Fruit fly (Drosophila melanogaster) whole organism, pupa: ENCODE results near the gene CG33642.

Experiments used
- CG13204 ChIP-seq: fragments of 200-800 bp; sonication (Bioruptor generic); optimal IDR thresholded peaks from 2 replicates; lab custom pipeline; 2018; ENCODE audit warnings: missing biosample characterization, mild to moderate bottlenecking, missing genetic modification characterization, moderate library complexity
- Pif1A ChIP-seq: fragments of 200-800 bp; sonication (Bioruptor generic); optimal IDR thresholded peaks from 3 replicates; lab custom pipeline; 2016; ENCODE audit warnings: missing biosample characterization, missing genetic modification characterization
- Snoo ChIP-seq: fragments of 200-800 bp; sonication (Bioruptor generic); optimal IDR thresholded peaks from 3 replicates; lab custom pipeline; 2017; ENCODE audit warnings: missing biosample characterization, mild to moderate bottlenecking, missing genetic modification characterization, inconsistent platforms

DNA sequence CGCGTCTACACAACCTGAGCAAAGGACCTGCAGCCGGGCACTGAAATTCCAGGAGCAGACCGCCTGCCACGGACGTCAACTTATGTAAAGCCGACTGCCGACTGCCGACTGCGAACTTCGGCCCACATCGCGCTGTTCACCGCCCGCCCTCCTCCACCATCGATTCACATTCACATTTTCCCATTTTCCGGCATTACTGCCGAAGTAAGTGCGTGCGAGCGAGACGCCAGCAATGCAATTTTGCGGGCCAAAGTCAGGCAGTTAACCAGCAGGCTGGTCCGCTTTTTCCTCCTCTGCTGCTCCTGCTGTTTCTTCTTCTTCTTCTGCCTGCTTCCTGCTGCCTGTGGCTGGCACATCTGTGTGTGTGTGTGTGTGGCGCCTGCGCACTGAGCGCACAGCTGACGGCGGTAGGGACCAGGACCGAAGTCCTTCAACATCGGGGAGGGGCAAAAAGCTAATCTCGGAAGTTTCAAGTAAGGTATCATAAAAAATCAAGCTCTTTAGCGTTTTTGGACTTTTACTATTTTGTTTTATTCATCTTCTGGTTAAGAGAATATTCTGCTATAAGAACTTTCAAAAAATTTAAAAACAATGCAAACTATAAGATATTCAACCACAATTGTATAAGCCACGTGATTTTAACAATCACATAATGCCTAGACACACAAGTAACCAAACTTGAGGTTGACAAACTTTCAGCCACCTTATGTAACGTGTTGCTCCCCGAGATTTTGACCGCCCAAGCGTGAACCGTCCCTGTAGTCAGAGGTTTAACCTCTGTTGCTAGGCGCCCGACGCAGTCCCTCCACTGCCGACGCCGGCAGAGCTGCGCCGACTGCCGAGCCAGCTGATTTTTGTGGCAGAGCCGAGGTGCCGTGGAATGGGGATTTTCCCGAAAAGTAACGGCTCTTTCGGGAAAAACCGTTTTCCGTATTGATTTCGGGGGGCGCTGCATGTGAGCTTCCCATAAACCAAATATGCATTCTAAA lies 18.3 kb downstream of the CG33642 start:
- TF ChIP-seq CG13204 (GFP tag; lab: Kevin White, UChicago) (peak; percentile 91), Snoo (tag; lab: Kevin White, UChicago) (peak; percentile 70), Pif1A (GFP tag; lab: Kevin White, UChicago) (peak; percentile 79)
